Worm (Caenorhabditis elegans) whole organism, early embryonic: ENCODE measurements around the gene B0198.3.

Experiments used
- B0310.2 ChIP-seq: sonication (generic microtip); optimal IDR thresholded peaks from 2 replicates; lab custom pipeline; 2016; ENCODE audit warnings: mild to moderate bottlenecking, missing genetic modification characterization, missing compliant biosample characterization
- F13C5.2 ChIP-seq: sonication (generic microtip); optimal IDR thresholded peaks from 2 replicates; lab custom pipeline; 2017; ENCODE audit warnings: mild to moderate bottlenecking, missing genetic modification characterization, inconsistent platforms, missing compliant biosample characterization
- aly-1 ChIP-seq: sonication (generic microtip); optimal IDR thresholded peaks from 2 replicates; lab custom pipeline; 2016; ENCODE audit warnings: missing genetic modification characterization, missing compliant biosample characterization
- ama-1 ChIP-seq: fragments of 150-350 bp; optimal IDR thresholded peaks from 2 replicates; lab custom pipeline; 2014
- ceh-36 ChIP-seq: sonication (generic microtip); optimal IDR thresholded peaks from 2 replicates; lab custom pipeline; 2016; ENCODE audit warnings: missing genetic modification characterization, inconsistent platforms, missing compliant biosample characterization
- ets-7 ChIP-seq: sonication (generic microtip); optimal IDR thresholded peaks from 2 replicates; lab custom pipeline; 2016; ENCODE audit warnings: missing genotype, missing genetic modification characterization, missing compliant biosample characterization
- flt-1 ChIP-seq: fragments of 200-800 bp; sonication (Bioruptor generic); IDR thresholded peaks from 2 replicates; pipeline ENCODE4 v1.3.6; 2022; ENCODE audit warnings: missing genetic modification characterization, missing compliant biosample characterization
- hmbx-1 ChIP-seq: sonication (generic microtip); optimal IDR thresholded peaks from 2 replicates; lab custom pipeline; 2016; ENCODE audit warnings: mild to moderate bottlenecking, missing genetic modification characterization, missing compliant biosample characterization
- hnd-1 ChIP-seq: sonication (generic microtip); optimal IDR thresholded peaks from 2 replicates; lab custom pipeline; 2016; ENCODE audit warnings: missing genetic modification characterization, missing compliant biosample characterization
- pes-1 ChIP-seq: fragments of 200-800 bp; sonication (Bioruptor generic); IDR thresholded peaks from 2 replicates; pipeline ENCODE4 v1.3.6; 2022; ENCODE audit warnings: missing genetic modification reagents, missing genetic modification characterization, missing compliant biosample characterization
- sea-1 ChIP-seq: fragments of 200-800 bp; sonication (Bioruptor generic); conservative IDR thresholded peaks from 2 replicates; pipeline ENCODE4 v1.3.6; 2022; ENCODE audit warnings: missing genetic modification characterization, missing compliant biosample characterization
- tbx-11 ChIP-seq: fragments of 200-800 bp; sonication (Bioruptor generic); IDR thresholded peaks from 2 replicates; pipeline ENCODE4 v1.3.6; 2022; ENCODE audit warnings: missing genetic modification characterization, missing compliant biosample characterization

DNA sequence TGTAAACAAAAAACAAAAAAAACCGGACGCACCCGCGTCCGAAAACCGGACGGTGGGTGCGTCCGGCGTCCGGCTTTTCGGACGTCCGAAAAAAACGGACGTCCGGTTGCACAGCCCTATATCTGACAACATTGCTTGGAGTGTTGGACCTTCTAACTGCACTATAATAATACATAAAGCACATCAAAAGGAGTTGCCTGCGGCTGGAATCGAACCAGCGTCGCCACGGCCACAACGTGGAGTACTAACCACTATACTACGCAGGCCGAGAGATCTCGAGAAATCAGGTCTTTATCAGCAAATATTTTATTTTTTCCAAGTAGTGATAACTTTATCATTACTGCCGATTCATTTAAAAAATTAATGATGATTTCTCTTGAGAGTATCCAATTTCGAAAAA is 63.5 kb downstream of the B0198.3 start:
- TF ChIP-seq F13C5.2 (tag; lab: Kevin White, UChicago) (no peak), ceh-36 (tag; lab: Kevin White, UChicago) (no peak), flt-1 (GFP tag; lab: Robert Waterston, UW) (no peak), aly-1 (tag; lab: Kevin White, UChicago) (no peak), ets-7 (no peak), ama-1 (no peak), B0310.2 (tag; lab: Kevin White, UChicago) (no peak), hmbx-1 (no peak), pes-1 (GFP tag; lab: Robert Waterston, UW) (no peak), tbx-11 (GFP tag; lab: Robert Waterston, UW) (no peak), hnd-1 (no peak), sea-1 (no peak)
